Fruit fly (Drosophila melanogaster) whole organism, prepupa: ENCODE results near the gene CG46440.

Experiments used
- Blimp-1 ChIP-seq: fragments of 200-800 bp; sonication (Bioruptor generic); optimal IDR thresholded peaks from 3 replicates; lab custom pipeline; 2017; ENCODE audit warnings: missing biosample characterization, missing genetic modification characterization, mild to moderate bottlenecking, moderate library complexity, missing genetic modification reagents
- CG10631 ChIP-seq: fragments of 200-800 bp; sonication (Bioruptor generic); optimal IDR thresholded peaks from 2 replicates; lab custom pipeline; 2016; ENCODE audit warnings: missing biosample characterization, missing genetic modification characterization
- CG11294 ChIP-seq: fragments of 200-800 bp; sonication (Bioruptor generic); IDR thresholded peaks from 2 replicates; pipeline ENCODE4 v1.3.6; 2022; ENCODE audit warnings: missing biosample characterization, missing genetic modification characterization
- CG11762 ChIP-seq: fragments of 200-800 bp; sonication (Bioruptor generic); optimal IDR thresholded peaks from 3 replicates; lab custom pipeline; 2016; ENCODE audit warnings: missing biosample characterization, missing genetic modification characterization; ENCODE audit not compliant: insufficient read depth
- CG11902 ChIP-seq: fragments of 200-800 bp; sonication (Bioruptor generic); optimal IDR thresholded peaks from 3 replicates; lab custom pipeline; 2016; ENCODE audit warnings: missing biosample characterization, missing genetic modification characterization
- CG16779 ChIP-seq: fragments of 200-800 bp; sonication (Bioruptor generic); optimal IDR thresholded peaks from 3 replicates; lab custom pipeline; 2017; ENCODE audit warnings: missing biosample characterization, mild to moderate bottlenecking, missing genetic modification characterization
- CG3032 ChIP-seq: fragments of 200-800 bp; optimal IDR thresholded peaks from 2 replicates; lab custom pipeline; 2019; ENCODE audit warnings: missing biosample characterization, mild to moderate bottlenecking, missing genetic modification characterization, moderate library complexity
- CG31627 ChIP-seq: fragments of 200-800 bp; sonication (Bioruptor generic); optimal IDR thresholded peaks from 3 replicates; lab custom pipeline; 2016; ENCODE audit warnings: missing biosample characterization, missing genetic modification characterization
- CG32006 ChIP-seq: fragments of 200-800 bp; sonication (Bioruptor generic); optimal IDR thresholded peaks from 3 replicates; lab custom pipeline; 2017; ENCODE audit warnings: missing biosample characterization, mild to moderate bottlenecking, missing genetic modification characterization
- CG34406 ChIP-seq: fragments of 200-800 bp; sonication (Bioruptor generic); optimal IDR thresholded peaks from 3 replicates; lab custom pipeline; 2016; ENCODE audit warnings: missing biosample characterization, missing genetic modification characterization
- CG3919 ChIP-seq: fragments of 200-800 bp; sonication (Bioruptor generic); optimal IDR thresholded peaks from 3 replicates; lab custom pipeline; 2016; ENCODE audit warnings: missing biosample characterization, missing genetic modification characterization
- CG4318 ChIP-seq: fragments of 200-800 bp; sonication (Bioruptor generic); optimal IDR thresholded peaks from 3 replicates; lab custom pipeline; 2017; ENCODE audit warnings: missing biosample characterization, mild to moderate bottlenecking, missing genetic modification characterization
- CG6163 ChIP-seq: fragments of 200-800 bp; sonication (Bioruptor generic); IDR thresholded peaks from 3 replicates; pipeline ENCODE4 v1.3.6; 2022; ENCODE audit warnings: missing biosample characterization, missing genetic modification characterization
- CG6276 ChIP-seq: fragments of 200-800 bp; sonication (Bioruptor generic); optimal IDR thresholded peaks from 2 replicates; lab custom pipeline; 2017; ENCODE audit warnings: missing biosample characterization, mild to moderate bottlenecking, missing genetic modification characterization
- CG6808 ChIP-seq: fragments of 200-800 bp; sonication (Bioruptor generic); optimal IDR thresholded peaks from 3 replicates; lab custom pipeline; 2017; ENCODE audit warnings: missing biosample characterization, missing genetic modification characterization, mild to moderate bottlenecking, moderate library complexity, missing genetic modification reagents
- CG6854 ChIP-seq: fragments of 200-800 bp; sonication (Bioruptor generic); optimal IDR thresholded peaks from 2 replicates; lab custom pipeline; 2017; ENCODE audit warnings: missing biosample characterization, mild to moderate bottlenecking, missing genetic modification characterization
- CG7368 ChIP-seq: fragments of 200-800 bp; sonication (Bioruptor generic); optimal IDR thresholded peaks from 3 replicates; lab custom pipeline; 2016; ENCODE audit warnings: missing biosample characterization, missing genetic modification characterization
- CG8119 ChIP-seq: fragments of 200-800 bp; sonication (Bioruptor generic); IDR thresholded peaks from 3 replicates; pipeline ENCODE4 v1.3.6; 2022; ENCODE audit warnings: missing biosample characterization, missing genetic modification characterization
- CG8319 ChIP-seq: fragments of 200-800 bp; sonication (Bioruptor generic); optimal IDR thresholded peaks from 3 replicates; lab custom pipeline; 2016; ENCODE audit warnings: missing biosample characterization, missing genetic modification characterization
- Eip75B ChIP-seq: fragments of 200-800 bp; sonication (Bioruptor generic); optimal IDR thresholded peaks from 3 replicates; lab custom pipeline; 2016; ENCODE audit warnings: missing biosample characterization, missing genetic modification characterization
- Eip78C ChIP-seq: fragments of 200-800 bp; sonication (Bioruptor generic); peaks from one replicate; lab custom pipeline; 2016; ENCODE audit warnings: missing biosample characterization, missing genetic modification characterization
- Eip93F ChIP-seq: fragments of 200-800 bp; sonication (Bioruptor generic); optimal IDR thresholded peaks from 2 replicates; lab custom pipeline; 2016; ENCODE audit warnings: missing biosample characterization, mild to moderate bottlenecking, missing genetic modification characterization
- Ets21C ChIP-seq: fragments of 200-800 bp; sonication (Bioruptor generic); optimal IDR thresholded peaks from 3 replicates; lab custom pipeline; 2016; ENCODE audit warnings: missing biosample characterization, missing genetic modification characterization
- Ets96B ChIP-seq: fragments of 200-800 bp; optimal IDR thresholded peaks from 2 replicates; lab custom pipeline; 2019; ENCODE audit warnings: missing biosample characterization, mild to moderate bottlenecking, missing genetic modification characterization, moderate library complexity
- Gug ChIP-seq: fragments of 200-800 bp; sonication (Bioruptor generic); IDR thresholded peaks from 2 replicates; pipeline ENCODE4 v1.3.6; 2022; ENCODE audit warnings: missing biosample characterization, missing genetic modification characterization
- Hr38 ChIP-seq: sonication (Bioruptor generic); optimal IDR thresholded peaks from 2 replicates; lab custom pipeline; 2016; ENCODE audit warnings: missing biosample characterization, missing genetic modification characterization
- Hr39 ChIP-seq: fragments of 200-800 bp; sonication (Bioruptor generic); optimal IDR thresholded peaks from 2 replicates; lab custom pipeline; 2016; ENCODE audit warnings: missing biosample characterization, missing genetic modification characterization
- Hr4 ChIP-seq: fragments of 200-800 bp; sonication (Bioruptor generic); optimal IDR thresholded peaks from 3 replicates; lab custom pipeline; 2016; ENCODE audit warnings: missing biosample characterization, missing genetic modification characterization
- Lpt ChIP-seq: fragments of 200-800 bp; sonication (Bioruptor generic); optimal IDR thresholded peaks from 3 replicates; lab custom pipeline; 2016; ENCODE audit warnings: missing biosample characterization, missing genetic modification characterization
- Met ChIP-seq: fragments of 200-800 bp; sonication (Bioruptor generic); optimal IDR thresholded peaks from 3 replicates; lab custom pipeline; 2016; ENCODE audit warnings: missing biosample characterization, missing genetic modification characterization
- OdsH ChIP-seq: fragments of 200-800 bp; sonication (Bioruptor generic); optimal IDR thresholded peaks from 3 replicates; lab custom pipeline; 2016; ENCODE audit warnings: missing biosample characterization, missing genetic modification characterization
- Sox102F ChIP-seq: fragments of 200-800 bp; sonication (Bioruptor generic); optimal IDR thresholded peaks from 2 replicates; lab custom pipeline; 2016; ENCODE audit warnings: missing biosample characterization, mild to moderate bottlenecking, missing genetic modification characterization
- Sox14 ChIP-seq: fragments of 200-800 bp; sonication (Bioruptor generic); optimal IDR thresholded peaks from 3 replicates; lab custom pipeline; 2016; ENCODE audit warnings: missing biosample characterization, missing genetic modification characterization
- Sox15 ChIP-seq: fragments of 200-800 bp; sonication (Bioruptor generic); optimal IDR thresholded peaks from 3 replicates; lab custom pipeline; 2016; ENCODE audit warnings: missing biosample characterization, missing genetic modification characterization
- achi ChIP-seq: fragments of 200-800 bp; sonication (Bioruptor generic); optimal IDR thresholded peaks from 3 replicates; lab custom pipeline; 2016; ENCODE audit warnings: missing biosample characterization, missing genetic modification characterization
- dac ChIP-seq: fragments of 200-800 bp; sonication (Bioruptor generic); optimal IDR thresholded peaks from 2 replicates; lab custom pipeline; 2017; ENCODE audit warnings: missing biosample characterization, mild to moderate bottlenecking, missing genetic modification characterization
- dsx ChIP-seq: fragments of 200-800 bp; optimal IDR thresholded peaks from 3 replicates; lab custom pipeline; 2019; ENCODE audit warnings: missing biosample characterization, mild to moderate bottlenecking, missing genetic modification characterization, moderate library complexity; ENCODE audit not compliant: poor library complexity, severe bottlenecking
- eg ChIP-seq: fragments of 200-800 bp; sonication (Bioruptor generic); IDR thresholded peaks from 3 replicates; pipeline ENCODE4 v1.3.6; 2022; ENCODE audit warnings: missing biosample characterization, missing genetic modification characterization
- esn ChIP-seq: fragments of 200-800 bp; sonication (Bioruptor generic); optimal IDR thresholded peaks from 2 replicates; lab custom pipeline; 2016; ENCODE audit warnings: missing biosample characterization, mild to moderate bottlenecking, missing genetic modification characterization, moderate library complexity
- fd59A ChIP-seq: fragments of 200-800 bp; sonication (Bioruptor generic); optimal IDR thresholded peaks from 2 replicates; lab custom pipeline; 2017; ENCODE audit warnings: missing biosample characterization, mild to moderate bottlenecking, missing genetic modification characterization, missing genetic modification reagents
- fkh ChIP-seq: fragments of 200-800 bp; sonication (Bioruptor generic); optimal IDR thresholded peaks from 3 replicates; lab custom pipeline; 2017; ENCODE audit warnings: missing biosample characterization, mild to moderate bottlenecking, missing genetic modification characterization, moderate library complexity
- salr ChIP-seq, 2 experiments: fragments of 200-800 bp; sonication (Bioruptor generic); optimal IDR thresholded peaks; 3 replicates each; lab custom pipeline; 2016 to 2018; ENCODE audit warnings: missing biosample characterization in 2 of 2, missing genetic modification characterization in 2 of 2, mild to moderate bottlenecking in 1 of 2
- svp ChIP-seq: fragments of 200-800 bp; sonication (Bioruptor generic); peaks from one replicate; lab custom pipeline; 2016; ENCODE audit warnings: missing biosample characterization, missing genetic modification characterization

The CG46440 gene

DNA sequence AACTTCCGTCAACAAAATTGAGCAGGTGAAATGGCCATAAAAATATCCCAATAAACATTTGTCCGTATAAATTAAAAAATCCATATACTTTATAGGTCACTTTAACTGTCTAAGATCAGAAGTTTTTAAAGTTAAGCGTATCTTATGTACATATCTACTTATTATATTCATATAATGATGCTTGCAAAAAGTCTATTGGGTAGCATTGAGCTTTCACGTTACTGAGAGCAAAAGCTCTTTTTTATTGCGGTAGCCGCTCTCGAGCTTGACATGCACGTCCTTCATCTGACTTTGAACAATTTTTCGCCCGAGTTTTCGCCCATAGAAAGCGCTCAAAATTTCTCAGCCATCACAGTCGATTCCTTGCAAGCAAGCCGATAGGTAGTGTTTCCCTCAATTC is 10.2 kb upstream of the CG46440 start, which contains the start of gene Gapdh2 (continued):
- TF ChIP-seq eg (GFP tag; lab: Robert Waterston, UW), result peak; percentile 100
- peak; percentile 99 for TF ChIP-seq CG10631 (GFP tag; lab: Kevin White, UChicago)
- peak; percentile 98 for TF ChIP-seq Blimp-1 (GFP tag; lab: Kevin White, UChicago)
- TF ChIP-seq Met (GFP tag; lab: Kevin White, UChicago), result peak; percentile 100
- peak; percentile 97 to 99 for TF ChIP-seq salr (GFP tag; optimal IDR thresholded peaks at IDR 0.05; lab: Kevin White, UChicago)
- TF ChIP-seq esn (GFP tag; lab: Kevin White, UChicago), result peak; percentile 100
- TF ChIP-seq CG6854 (GFP tag; lab: Kevin White, UChicago), result peak; percentile 99
- peak; percentile 100 for TF ChIP-seq CG34406 (GFP tag; lab: Kevin White, UChicago)

DNA sequence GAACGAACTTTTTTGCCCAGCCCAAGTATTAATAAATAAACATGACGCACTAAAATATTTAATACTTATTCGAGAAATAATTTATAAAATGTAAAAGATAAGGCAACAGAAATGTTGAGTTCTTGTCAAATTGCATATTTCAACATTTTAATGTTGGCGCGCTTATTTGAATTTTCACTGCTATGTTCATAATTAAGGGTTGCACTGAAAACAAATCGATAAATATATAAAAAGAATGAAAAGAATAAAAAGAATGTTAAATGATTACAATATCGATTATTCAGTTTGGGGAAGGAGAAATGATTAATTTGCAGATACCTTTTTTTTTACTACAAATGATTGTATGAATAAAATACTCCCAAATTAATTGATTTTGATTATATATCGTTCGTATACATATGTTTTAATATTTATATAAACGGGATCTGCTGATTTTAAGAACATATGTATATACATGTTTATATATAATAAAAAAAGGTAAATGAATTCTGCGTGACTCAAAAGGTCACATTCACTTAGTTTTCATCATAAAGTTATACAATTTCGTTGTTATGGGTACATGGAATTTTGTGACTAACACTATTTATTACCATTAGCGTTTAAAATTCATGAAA is 9.3 kb upstream of the CG46440 start:
- TF ChIP-seq CG8319 (no peak), fkh (GFP tag; lab: Kevin White, UChicago) (peak; percentile 2), fd59A (no peak), dsx (peak; percentile 50), Eip93F (peak; percentile 22), CG32006 (GFP tag; lab: Kevin White, UChicago) (no peak)

DNA sequence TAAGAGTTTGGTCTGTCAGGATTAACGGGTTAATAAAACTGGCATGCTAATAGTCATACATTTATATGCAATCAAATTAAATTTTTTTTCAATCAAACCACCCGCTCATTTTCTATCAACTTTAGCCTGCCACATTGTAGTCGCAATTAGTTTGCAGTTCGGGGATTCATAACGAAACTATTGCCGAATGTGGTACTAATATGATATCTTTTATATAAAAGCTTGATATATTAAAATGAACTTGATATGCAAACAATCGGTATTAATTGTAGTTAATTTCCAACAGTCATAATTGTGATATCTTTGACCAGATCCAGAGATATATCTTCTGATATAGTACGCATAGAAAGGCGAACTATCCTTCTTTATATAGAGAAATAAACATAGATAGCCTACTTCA is 8.4 kb upstream of the CG46440 start:
- no peak for TF ChIP-seq Sox102F (GFP tag; lab: Kevin White, UChicago)
- no peak for TF ChIP-seq CG7368 (GFP tag; lab: Kevin White, UChicago)
- no peak for TF ChIP-seq salr (GFP tag; optimal IDR thresholded peaks at IDR 0.05; lab: Kevin White, UChicago)
- TF ChIP-seq esn (GFP tag; lab: Kevin White, UChicago), result no peak
- TF ChIP-seq Eip78C (GFP tag; lab: Kevin White, UChicago), result peak; percentile 3

DNA sequence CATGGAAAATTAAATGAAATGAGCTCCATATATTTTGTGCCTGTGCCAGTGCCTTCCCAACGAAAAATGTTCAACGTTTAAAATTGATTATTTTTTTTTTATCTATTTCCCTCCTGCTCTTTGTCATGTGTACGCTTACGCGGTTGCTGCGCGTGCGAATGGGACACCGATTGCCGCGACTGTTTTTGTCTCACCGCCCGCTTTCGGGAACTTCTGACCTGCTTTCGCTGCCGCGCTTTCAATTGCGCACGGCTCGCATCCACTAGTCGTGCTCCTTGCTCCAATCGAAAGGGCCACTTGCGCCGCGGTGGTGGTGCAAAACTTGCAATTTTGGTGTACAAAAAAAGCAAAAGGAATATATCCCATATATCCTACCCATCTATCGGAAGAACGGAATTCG is 2.9 kb upstream of the CG46440 start:
- TF ChIP-seq CG11294 (GFP tag; lab: Robert Waterston, UW) (no peak), CG4318 (GFP tag; lab: Kevin White, UChicago) (no peak), Gug (GFP tag; lab: Robert Waterston, UW) (peak; percentile 43), fd59A (peak; percentile 42), CG32006 (GFP tag; lab: Kevin White, UChicago) (peak; percentile 54), CG8119 (GFP tag; lab: Robert Waterston, UW) (no peak), CG11902 (GFP tag; lab: Kevin White, UChicago) (no peak), OdsH (GFP tag; lab: Kevin White, UChicago) (no peak), Met (GFP tag; lab: Kevin White, UChicago) (peak; percentile 21), CG11762 (GFP tag; lab: Kevin White, UChicago) (no peak), CG6854 (GFP tag; lab: Kevin White, UChicago) (peak; percentile 9), CG34406 (GFP tag; lab: Kevin White, UChicago) (peak; percentile 44), CG6276 (GFP tag; lab: Kevin White, UChicago) (peak; percentile 62), Sox14 (GFP tag; lab: Kevin White, UChicago) (peak; percentile 86), Eip93F (peak; percentile 48), Ets96B (peak; percentile 51), Hr39 (GFP tag; lab: Kevin White, UChicago) (no peak), esn (GFP tag; lab: Kevin White, UChicago) (peak; percentile 15), svp (GFP tag; lab: Kevin White, UChicago) (peak; percentile 90), dac (GFP tag; lab: Kevin White, UChicago) (peak; percentile 40), CG3919 (GFP tag; lab: Kevin White, UChicago) (peak; percentile 42), eg (GFP tag; lab: Robert Waterston, UW) (no peak; the same call in 2 of the 3 replicates), CG3032 (tag; lab: Kevin White, UChicago) (peak; percentile 55), Blimp-1 (GFP tag; lab: Kevin White, UChicago) (peak; percentile 29), achi (GFP tag; lab: Kevin White, UChicago) (peak; percentile 36), CG7368 (GFP tag; lab: Kevin White, UChicago) (peak; percentile 54), CG6808 (GFP tag; lab: Kevin White, UChicago) (peak; percentile 74), salr (GFP tag; optimal IDR thresholded peaks at IDR 0.05; lab: Kevin White, UChicago) (peak in 1 of 2 experiments; percentile 45), Ets21C (GFP tag; lab: Kevin White, UChicago) (no peak), CG16779 (tag; lab: Kevin White, UChicago) (peak; percentile 70), Sox15 (no peak), CG31627 (GFP tag; lab: Kevin White, UChicago) (no peak), CG8319 (peak; percentile 10), Hr38 (GFP tag; lab: Kevin White, UChicago) (no peak), Hr4 (GFP tag; lab: Kevin White, UChicago) (no peak), Lpt (peak; percentile 67), CG6163 (GFP tag; lab: Robert Waterston, UW) (peak; percentile 84), Eip75B (GFP tag; lab: Kevin White, UChicago) (peak; percentile 69)
